Worm (Caenorhabditis elegans) whole organism, late embryonic: ENCODE data around the gene T05C12.11.

Experiments
- ceh-48 ChIP-seq: sonication (generic microtip); optimal IDR thresholded peaks from 2 replicates; lab custom pipeline; 2016; ENCODE audit warnings: missing genetic modification characterization, inconsistent platforms, missing compliant biosample characterization
- dve-1 ChIP-seq: sonication (generic microtip); optimal IDR thresholded peaks from 2 replicates; lab custom pipeline; 2017; ENCODE audit warnings: antibody characterized with exemption, mild to moderate bottlenecking, missing genetic modification characterization, missing compliant biosample characterization
- lin-11 ChIP-seq: fragments of 200-800 bp; sonication (Bioruptor generic); optimal IDR thresholded peaks from 2 replicates; lab custom pipeline; 2018; ENCODE audit warnings: mild to moderate bottlenecking, missing genetic modification characterization, missing compliant biosample characterization
- nhr-11 ChIP-seq: fragments of 150-350 bp; optimal IDR thresholded peaks from 2 replicates; lab custom pipeline; 2014; ENCODE audit warnings: missing biosample characterization, missing genetic modification characterization
- pha-4 ChIP-seq: fragments of 150-350 bp; optimal IDR thresholded peaks from 2 replicates; lab custom pipeline; 2018; ENCODE audit warnings: missing biosample characterization, missing genetic modification reagents, missing genetic modification characterization
- tbx-2 ChIP-seq: sonication (generic microtip); optimal IDR thresholded peaks from 2 replicates; lab custom pipeline; 2016; ENCODE audit warnings: missing genetic modification characterization, missing compliant biosample characterization
- ttx-3 ChIP-seq: sonication (generic microtip); optimal IDR thresholded peaks from 2 replicates; lab custom pipeline; 2016; ENCODE audit warnings: missing genetic modification reagents, missing genetic modification characterization, missing compliant biosample characterization

DNA sequence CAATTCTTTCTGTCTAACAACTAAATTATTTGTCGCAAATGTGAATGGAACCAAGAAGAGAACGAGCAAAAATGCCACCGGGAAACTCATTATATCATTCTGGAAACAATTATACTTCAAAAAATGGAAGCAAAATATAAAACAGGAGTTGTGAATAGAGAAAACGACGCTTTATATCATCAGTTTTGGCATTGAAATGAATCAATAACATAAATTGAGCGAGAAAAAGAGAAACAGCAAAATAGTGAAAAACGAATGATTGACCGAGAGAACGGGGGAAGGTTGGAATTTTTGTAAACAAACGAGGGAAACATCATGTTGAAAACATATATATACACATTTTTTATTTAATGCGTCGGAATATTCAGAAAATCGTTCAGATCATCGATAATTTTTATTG lies 33.5 kb downstream of the T05C12.11 start, which contains the start of gene ctns-1:
- TF ChIP-seq lin-11 (tag; lab: Kevin White, UChicago) (no peak), ttx-3 (tag; lab: Kevin White, UChicago) (no peak), nhr-11 (tag; lab: Kevin White, UChicago) (no peak), dve-1 (tag; lab: Kevin White, UChicago) (no peak), tbx-2 (tag; lab: Kevin White, UChicago) (no peak), ceh-48 (no peak), pha-4 (tag; lab: Kevin White, UChicago) (no peak)
